Worm (Caenorhabditis elegans): ENCODE data around the gene sre-39.

The sre-39 gene

ce11 chrII:4676241-4676640 lies 10.8 kb upstream of the sre-39 start:
- TF ChIP-seq nfya-1 (tag; optimal IDR thresholded peaks at IDR 0.05; ENCODE audit: borderline replicate concordance, insufficient read depth) (no peak), B0019.2 (GFP tag; conservative IDR thresholded peaks at IDR 0.05) (no peak), let-607 (tag; optimal IDR thresholded peaks at IDR 0.05) (no peak), dpl-1 (GFP tag; optimal IDR thresholded peaks at IDR 0.05) (no peak), lsy-27 (tag; optimal IDR thresholded peaks at IDR 0.05; ENCODE audit: borderline replicate concordance, insufficient read depth) (no peak), F57A8.1 (GFP tag; optimal IDR thresholded peaks at IDR 0.05) (no peak)

ce11 chrII:4677916-4678315 lies 9.1 kb upstream of the sre-39 start, which contains the start of gene T05A7.1:
T05A7.1 (plus strand) TSS chrII:4678216.
- TF ChIP-seq somi-1 (GFP tag; optimal IDR thresholded peaks at IDR 0.05) (no peak), ekl-4 (GFP tag; IDR thresholded peaks at IDR 0.05) (no peak), F22D6.2 (tag; optimal IDR thresholded peaks at IDR 0.05) (no peak), rpc-1 (optimal IDR thresholded peaks at IDR 0.05) (no peak), rpc-1 (tag; optimal IDR thresholded peaks at IDR 0.05) (no peak), egrh-3 (GFP tag; IDR thresholded peaks at IDR 0.05) (no peak), nhr-27 (tag; optimal IDR thresholded peaks at IDR 0.05) (no peak), sea-2 (GFP tag; IDR thresholded peaks at IDR 0.05) (no peak), hmg-20 (GFP tag; IDR thresholded peaks at IDR 0.05) (no peak), mxl-1 (tag; optimal IDR thresholded peaks at IDR 0.05) (no peak), ztf-6 (GFP tag; IDR thresholded peaks at IDR 0.05) (no peak), Y95B8A.8 (GFP tag; IDR thresholded peaks at IDR 0.05) (no peak), B0261.1 (tag; optimal IDR thresholded peaks at IDR 0.05) (no peak), madf-3 (GFP tag; IDR thresholded peaks at IDR 0.05) (no peak), tlf-1 (GFP tag; optimal IDR thresholded peaks at IDR 0.05) (no peak), hlh-12 (tag; optimal IDR thresholded peaks at IDR 0.05) (no peak)

- TF ChIP-seq snpc-1.3 (tag; optimal IDR thresholded peaks at IDR 0.05; ENCODE audit: insufficient read depth) (no peak), ceh-79 (tag; optimal IDR thresholded peaks at IDR 0.05) (no peak), lag-1 (GFP tag; IDR thresholded peaks at IDR 0.05) (no peak), T26A5.8 (tag; optimal IDR thresholded peaks at IDR 0.05) (no peak), hmg-1.2 (GFP tag; IDR thresholded peaks at IDR 0.05) (no peak), ztf-3 (GFP tag; optimal IDR thresholded peaks at IDR 0.05) (no peak), B0035.1 (tag; optimal IDR thresholded peaks at IDR 0.05) (no peak), F57A8.1 (GFP tag; optimal IDR thresholded peaks at IDR 0.05) (no peak), lin-26 (GFP tag; IDR thresholded peaks at IDR 0.05) (no peak), F49E8.2 (tag; optimal IDR thresholded peaks at IDR 0.05; ENCODE audit: insufficient read depth) (no peak), madf-6 (GFP tag; IDR thresholded peaks at IDR 0.05) (no peak), lsy-27 (tag; optimal IDR thresholded peaks at IDR 0.05; ENCODE audit: borderline replicate concordance, insufficient read depth) (no peak)
These were observed 5.7 kb upstream of the sre-39 start, which contains the start of gene T05A7.7 for ce11 chrII:4681391-4681790. T05A7.7 (minus strand) TSS chrII:4681491.

ce11 chrII:4683693-4684092 lies 3.3 kb upstream of the sre-39 start, which contains the start of gene sre-40:
sre-40 (minus strand) TSS chrII:4683793.
- TF ChIP-seq ama-1 (optimal IDR thresholded peaks at IDR 0.05), result no peak
- TF ChIP-seq ama-1 (GFP tag; optimal IDR thresholded peaks at IDR 0.05), result no peak
- no peak for TF ChIP-seq unc-62 (GFP tag; optimal IDR thresholded peaks at IDR 0.05)
- no peak for TF ChIP-seq B0019.2 (GFP tag; conservative IDR thresholded peaks at IDR 0.05)
- no peak for TF ChIP-seq C17E4.6 (GFP tag; IDR thresholded peaks at IDR 0.05)
- TF ChIP-seq sdz-38 (tag; optimal IDR thresholded peaks at IDR 0.05), result no peak
- no peak for TF ChIP-seq B0261.1 (tag; optimal IDR thresholded peaks at IDR 0.05)
- no peak for TF ChIP-seq Y53G8AR.9 (GFP tag; conservative IDR thresholded peaks at IDR 0.05)
- TF ChIP-seq ceh-40 (GFP tag; IDR thresholded peaks at IDR 0.05), result no peak
- TF ChIP-seq ZK185.1 (tag; optimal IDR thresholded peaks at IDR 0.05; ENCODE audit: poor library complexity, severe bottlenecking), result no peak
- TF ChIP-seq snpc-4 (GFP tag; optimal IDR thresholded peaks at IDR 0.05), result no peak
- TF ChIP-seq snpc-4 (tag; optimal IDR thresholded peaks at IDR 0.05), result no peak
- no peak for TF ChIP-seq madf-3 (GFP tag; IDR thresholded peaks at IDR 0.05)
- TF ChIP-seq repo-1 (tag; optimal IDR thresholded peaks at IDR 0.05), result no peak
- no peak for TF ChIP-seq fkh-3 (tag; optimal IDR thresholded peaks at IDR 0.05)
- TF ChIP-seq B0336.3 (GFP tag; IDR thresholded peaks at IDR 0.05), result no peak
- TF ChIP-seq K11D2.4 (GFP tag; IDR thresholded peaks at IDR 0.05), result no peak
- no peak for TF ChIP-seq nhr-80 (tag; optimal IDR thresholded peaks at IDR 0.05)
